Worm (Caenorhabditis elegans): ENCODE data around the gene C27A2.12.

C27A2.12 gene

DNA sequence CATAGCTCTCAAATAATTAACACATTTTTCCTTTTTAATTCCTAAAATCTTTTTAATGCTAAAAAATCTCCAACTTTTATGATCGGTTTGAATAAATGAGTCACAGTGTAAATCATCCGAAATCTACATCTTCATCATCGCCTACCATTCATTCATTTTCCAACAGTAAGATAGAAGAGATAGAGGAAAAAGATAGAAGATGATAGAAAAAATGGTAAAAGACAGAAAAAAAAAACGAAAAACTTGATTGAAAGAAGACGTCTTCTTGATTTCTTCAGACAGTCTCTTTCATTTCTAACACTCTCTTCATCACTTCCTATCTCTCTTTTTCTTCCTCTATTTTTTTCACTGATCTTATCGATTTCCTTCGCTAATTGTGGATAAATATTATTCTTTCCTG is 45.3 kb upstream of the C27A2.12 start:
- TF ChIP-seq nhr-237 (tag; optimal IDR thresholded peaks at IDR 0.05) (no peak), tbx-8 (GFP tag; optimal IDR thresholded peaks at IDR 0.05) (no peak), pha-4 (tag; optimal IDR thresholded peaks at IDR 0.05) (no peak), blmp-1 (tag; optimal IDR thresholded peaks at IDR 0.05) (no peak), hlh-1 (tag; optimal IDR thresholded peaks at IDR 0.05) (no peak), unc-39 (tag; optimal IDR thresholded peaks at IDR 0.05) (no peak), sem-2 (GFP tag; optimal IDR thresholded peaks at IDR 0.05) (no peak), ham-2 (GFP tag; optimal IDR thresholded peaks at IDR 0.05) (no peak)

DNA sequence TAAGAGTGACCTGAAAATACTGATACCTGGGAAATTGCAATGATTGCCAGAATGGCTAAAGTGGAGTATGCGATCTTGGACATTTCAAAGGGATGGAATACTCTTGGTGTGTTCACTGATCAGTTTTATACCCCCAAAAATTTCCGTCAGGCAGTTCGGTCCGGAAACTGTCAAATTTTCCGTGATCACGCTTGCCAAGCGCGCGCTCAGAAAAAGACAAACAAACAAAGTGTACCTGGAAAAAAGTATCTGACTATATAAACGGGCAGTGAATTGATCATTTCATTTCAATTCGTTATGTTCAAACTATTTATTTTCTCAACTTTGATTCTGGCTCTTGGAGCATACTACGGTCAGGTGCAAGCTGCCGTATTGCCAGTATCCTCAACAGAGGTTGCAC is 43.8 kb upstream of the C27A2.12 start, which contains the start of the genes idpb-3 and idpb-1:
idpb-3 (minus strand) TSS at position 101 of the 400 bp plus-strand sequence.
idpb-1 (plus strand) TSS at position 284 of the 400 bp plus-strand sequence.
- TF ChIP-seq nhr-2 (tag; optimal IDR thresholded peaks at IDR 0.05) = no peak
- TF ChIP-seq elt-1 (tag; optimal IDR thresholded peaks at IDR 0.05; ENCODE audit: borderline replicate concordance, insufficient read depth) = no peak
- TF ChIP-seq ces-1 (GFP tag; optimal IDR thresholded peaks at IDR 0.05) = no peak

DNA sequence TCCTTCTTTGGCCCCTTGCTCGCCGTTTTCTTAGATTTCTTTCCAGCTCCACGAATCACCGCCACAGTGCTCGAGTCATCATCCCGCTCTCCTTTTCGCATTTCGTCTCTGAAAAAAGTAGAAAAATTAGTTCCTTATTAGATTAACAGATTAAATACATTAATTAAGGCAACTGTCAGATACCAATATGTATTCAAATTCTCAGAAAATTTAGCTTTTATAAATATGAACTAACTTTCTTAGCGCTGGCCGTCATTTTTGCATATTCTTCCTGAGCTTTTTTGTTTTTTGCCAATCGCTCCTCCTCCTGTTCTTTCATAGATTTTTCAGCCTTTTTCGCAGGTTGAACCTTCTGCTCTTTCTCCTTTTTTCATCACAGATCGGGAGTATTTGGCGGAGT is 41.7 kb upstream of the C27A2.12 start, which contains the start of gene C04G6.6:
C04G6.6 (minus strand) TSS at position 101 of the 400 bp plus-strand sequence.
- TF ChIP-seq nhr-76 (tag; optimal IDR thresholded peaks at IDR 0.05) (no peak), unc-120 (tag; optimal IDR thresholded peaks at IDR 0.05; ENCODE audit: poor library complexity, severe bottlenecking) (no peak), tbx-8 (GFP tag; optimal IDR thresholded peaks at IDR 0.05) (no peak), bed-3 (GFP tag; optimal IDR thresholded peaks at IDR 0.05) (no peak), nhr-237 (tag; optimal IDR thresholded peaks at IDR 0.05) (no peak), ceh-39 (tag; optimal IDR thresholded peaks at IDR 0.05) (no peak), snpc-4 (tag; optimal IDR thresholded peaks at IDR 0.05) (no peak), pha-4 (tag; optimal IDR thresholded peaks at IDR 0.05) (no peak), zip-8 (tag; optimal IDR thresholded peaks at IDR 0.05) (no peak), drap-1 (GFP tag; optimal IDR thresholded peaks at IDR 0.05) (no peak), hlh-1 (tag; optimal IDR thresholded peaks at IDR 0.05) (no peak), mls-2 (tag; optimal IDR thresholded peaks at IDR 0.05) (no peak), elt-3 (tag; optimal IDR thresholded peaks at IDR 0.05) (no peak)

DNA sequence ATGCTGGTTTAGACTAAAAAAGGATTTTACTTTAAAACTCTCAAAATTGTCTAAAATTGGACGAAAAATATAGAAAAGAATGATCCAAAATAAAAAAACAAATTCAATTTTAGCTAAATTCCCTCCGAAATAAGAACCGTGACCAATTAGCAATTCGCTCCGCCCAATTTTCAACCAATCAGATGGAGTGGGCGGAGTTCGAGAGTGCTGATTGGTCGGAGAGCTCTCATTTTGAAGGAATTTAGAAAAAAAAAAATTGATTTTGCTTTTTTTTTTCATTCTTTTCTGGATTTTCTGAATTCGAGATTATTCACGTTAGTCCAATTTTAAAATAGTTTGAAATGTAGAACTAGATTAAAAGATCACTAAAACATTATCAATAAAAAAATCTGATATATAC is 41.1 kb upstream of the C27A2.12 start:
- TF ChIP-seq nhr-76 (tag; optimal IDR thresholded peaks at IDR 0.05) (no peak), cnd-1 (tag; optimal IDR thresholded peaks at IDR 0.05) (no peak), unc-120 (tag; optimal IDR thresholded peaks at IDR 0.05; ENCODE audit: poor library complexity, severe bottlenecking) (no peak), ceh-39 (tag; optimal IDR thresholded peaks at IDR 0.05) (no peak), ceh-43 (GFP tag; optimal IDR thresholded peaks at IDR 0.05) (no peak), pha-4 (tag; optimal IDR thresholded peaks at IDR 0.05) (no peak), unc-62 (GFP tag; optimal IDR thresholded peaks at IDR 0.05) (no peak), mep-1 (tag; optimal IDR thresholded peaks at IDR 0.05) (no peak), lsy-2 (tag; optimal IDR thresholded peaks at IDR 0.05) (no peak), drap-1 (GFP tag; optimal IDR thresholded peaks at IDR 0.05) (no peak)

DNA sequence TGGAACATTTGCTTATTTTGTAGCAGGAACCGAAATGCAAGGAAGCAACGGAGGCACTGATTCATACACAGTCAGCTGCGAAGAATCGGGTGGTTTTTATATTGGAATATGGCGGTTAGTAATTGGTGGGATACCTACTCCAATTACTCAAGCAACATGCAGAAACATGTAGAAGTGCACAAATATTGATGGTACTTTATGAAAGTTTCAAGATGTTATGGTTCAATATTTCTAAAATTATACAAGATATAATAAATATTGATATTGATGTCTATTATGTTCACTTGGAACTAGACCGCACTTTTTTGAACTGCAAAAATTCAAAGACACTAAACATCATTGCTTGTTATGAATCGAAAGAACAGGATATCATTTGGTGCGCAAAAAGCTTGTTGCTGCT is 36.0 kb upstream of the C27A2.12 start, which contains the start of gene C04G6.13:
C04G6.13 (plus strand) TSS at position 301 of the 400 bp plus-strand sequence.
- TF ChIP-seq nhr-12 (tag; optimal IDR thresholded peaks at IDR 0.05) = no peak
- TF ChIP-seq elt-1 (tag; optimal IDR thresholded peaks at IDR 0.05; ENCODE audit: borderline replicate concordance, insufficient read depth) = no peak
- TF ChIP-seq ces-1 (GFP tag; optimal IDR thresholded peaks at IDR 0.05) = no peak
- TF ChIP-seq M03D4.4 (tag; optimal IDR thresholded peaks at IDR 0.05) = no peak
- TF ChIP-seq flh-1 (GFP tag; optimal IDR thresholded peaks at IDR 0.05) = no peak
- no peak for TF ChIP-seq unc-39 (tag; optimal IDR thresholded peaks at IDR 0.05)
- no peak for TF ChIP-seq mab-5 (tag; optimal IDR thresholded peaks at IDR 0.05)
- no peak for TF ChIP-seq lin-13 (tag; optimal IDR thresholded peaks at IDR 0.05)
- no peak for TF ChIP-seq ztf-11 (tag; optimal IDR thresholded peaks at IDR 0.05)
- TF ChIP-seq unc-62 (GFP tag; optimal IDR thresholded peaks at IDR 0.05) = no peak
- no peak for TF ChIP-seq mep-1 (tag; optimal IDR thresholded peaks at IDR 0.05)
- TF ChIP-seq hlh-1 (tag; optimal IDR thresholded peaks at IDR 0.05) = no peak
- no peak for TF ChIP-seq blmp-1 (tag; optimal IDR thresholded peaks at IDR 0.05)
- no peak for TF ChIP-seq snpc-4 (tag; optimal IDR thresholded peaks at IDR 0.05)
